Fruit fly (Drosophila melanogaster) whole organism, adult: ENCODE data around the gene CG43813.
A peak's percentile ranks its signal among the peaks of the same experiment; 100 is the strongest.

Experiments
- CG11617 ChIP-seq: fragments of 200-800 bp; sonication (Bioruptor generic); optimal IDR thresholded peaks from 2 replicates; lab custom pipeline; 2017; ENCODE audit warnings: mild to moderate bottlenecking, missing biosample characterization, missing genetic modification reagents, missing genetic modification characterization
- CG12768 ChIP-seq: fragments of 200-800 bp; sonication (Bioruptor generic); optimal IDR thresholded peaks from 2 replicates; lab custom pipeline; 2017; ENCODE audit warnings: missing biosample characterization, missing genetic modification characterization, mild to moderate bottlenecking, moderate library complexity, missing genetic modification reagents
- CG14711 ChIP-seq: fragments of 200-800 bp; sonication (Bioruptor generic); optimal IDR thresholded peaks from 2 replicates; lab custom pipeline; 2018; ENCODE audit warnings: missing biosample characterization, mild to moderate bottlenecking, missing genetic modification characterization, moderate library complexity
- CG1620 ChIP-seq: fragments of 200-800 bp; sonication (Bioruptor generic); optimal IDR thresholded peaks from 2 replicates; lab custom pipeline; 2016; ENCODE audit warnings: missing biosample characterization, missing genetic modification characterization
- CG33017 ChIP-seq: fragments of 200-800 bp; sonication (Bioruptor generic); optimal IDR thresholded peaks from 2 replicates; lab custom pipeline; 2018; ENCODE audit warnings: missing biosample characterization, mild to moderate bottlenecking, missing genetic modification characterization, moderate library complexity
- CG5204 ChIP-seq: fragments of 200-800 bp; sonication (Bioruptor generic); optimal IDR thresholded peaks from 2 replicates; lab custom pipeline; 2016; ENCODE audit warnings: missing biosample characterization, missing genetic modification characterization
- CG7045 ChIP-seq: fragments of 200-800 bp; sonication (Bioruptor generic); optimal IDR thresholded peaks from 2 replicates; lab custom pipeline; 2017; ENCODE audit warnings: missing biosample characterization, mild to moderate bottlenecking, missing genetic modification characterization
- CG7101 ChIP-seq: fragments of 200-800 bp; sonication (Bioruptor generic); optimal IDR thresholded peaks from 2 replicates; lab custom pipeline; 2018; ENCODE audit warnings: missing biosample characterization, mild to moderate bottlenecking, missing genetic modification characterization, moderate library complexity
- Clk ChIP-seq: fragments of 200-800 bp; sonication (Bioruptor generic); optimal IDR thresholded peaks from 2 replicates; lab custom pipeline; 2017; ENCODE audit warnings: missing biosample characterization, missing genetic modification characterization
- Crg-1 ChIP-seq: fragments of 200-800 bp; sonication (Bioruptor generic); optimal IDR thresholded peaks from 2 replicates; lab custom pipeline; 2016; ENCODE audit warnings: missing biosample characterization, missing genetic modification characterization
- Hr96 ChIP-seq: fragments of 200-800 bp; sonication (Bioruptor generic); optimal IDR thresholded peaks from 2 replicates; lab custom pipeline; 2016; ENCODE audit warnings: missing biosample characterization, missing genetic modification characterization
- Mnt ChIP-seq: fragments of 200-800 bp; sonication (Bioruptor generic); optimal IDR thresholded peaks from 2 replicates; lab custom pipeline; 2016; ENCODE audit warnings: missing biosample characterization, mild to moderate bottlenecking, missing genetic modification characterization
- bab1 ChIP-seq: fragments of 200-800 bp; sonication (Bioruptor generic); optimal IDR thresholded peaks from 3 replicates; lab custom pipeline; 2019; ENCODE audit warnings: missing biosample characterization, mild to moderate bottlenecking, missing genetic modification characterization, moderate library complexity
- cic ChIP-seq: fragments of 200-800 bp; sonication (Bioruptor generic); optimal IDR thresholded peaks from 2 replicates; lab custom pipeline; 2017; ENCODE audit warnings: missing biosample characterization, mild to moderate bottlenecking, missing genetic modification characterization, moderate library complexity
- cnc ChIP-seq, 2 experiments: fragments of >200 bp; optimal IDR thresholded peaks; 2 replicates each; lab custom pipeline; 2017
- kay ChIP-seq: fragments of 200-800 bp; sonication (Bioruptor generic); peaks from one replicate; lab custom pipeline; 2016; ENCODE audit warnings: missing biosample characterization, missing genetic modification characterization, borderline replicate concordance
- ovo ChIP-seq: fragments of 200-800 bp; sonication (Bioruptor generic); optimal IDR thresholded peaks from 2 replicates; lab custom pipeline; 2016; ENCODE audit warnings: missing biosample characterization, missing genetic modification characterization
- pad ChIP-seq: fragments of 200-800 bp; sonication (Bioruptor generic); optimal IDR thresholded peaks from 3 replicates; lab custom pipeline; 2017; ENCODE audit warnings: missing biosample characterization, missing genetic modification characterization, mild to moderate bottlenecking, moderate library complexity, missing genetic modification reagents
- tj ChIP-seq: fragments of 200-800 bp; sonication (Bioruptor generic); optimal IDR thresholded peaks from 3 replicates; lab custom pipeline; 2017; ENCODE audit warnings: missing biosample characterization, mild to moderate bottlenecking, missing genetic modification characterization, moderate library complexity
- toe ChIP-seq: fragments of 200-800 bp; sonication (Bioruptor generic); optimal IDR thresholded peaks from 2 replicates; lab custom pipeline; 2016; ENCODE audit warnings: missing biosample characterization, missing genetic modification characterization

CG43813 gene

dm6 chr2L:12348407-12349091 is 4.5 kb upstream of the CG43813 start:
- no peak for TF ChIP-seq bab1 (GFP tag; lab: Kevin White, UChicago)
- peak; percentile 4 for TF ChIP-seq toe (GFP tag; lab: Kevin White, UChicago)
- TF ChIP-seq kay = peak; percentile 72
- peak; percentile 8 for TF ChIP-seq Mnt
- TF ChIP-seq cic (GFP tag; lab: Kevin White, UChicago) = peak; percentile 75
- TF ChIP-seq pad = peak; percentile 66

dm6 chr2L:12347862-12348261 is 3.8 kb upstream of the CG43813 start:
- TF ChIP-seq cic (GFP tag; lab: Kevin White, UChicago) (peak; percentile 58), CG12768 (GFP tag; lab: Kevin White, UChicago) (peak; percentile 16), CG7101 (tag; lab: Kevin White, UChicago) (no peak)

- TF ChIP-seq CG33017 (tag; lab: Kevin White, UChicago) (no peak), Mnt (no peak), Crg-1 (GFP tag; lab: Kevin White, UChicago) (no peak), Hr96 (no peak), Clk (GFP tag; lab: Kevin White, UChicago) (no peak), pad (no peak), kay (no peak), tj (no peak), CG11617 (GFP tag; lab: Kevin White, UChicago) (no peak), ovo (GFP tag; lab: Kevin White, UChicago) (no peak), CG5204 (GFP tag; lab: Kevin White, UChicago) (no peak), bab1 (GFP tag; lab: Kevin White, UChicago) (no peak), CG14711 (tag; lab: Kevin White, UChicago) (no peak), CG12768 (GFP tag; lab: Kevin White, UChicago) (no peak), CG1620 (no peak), CG7101 (tag; lab: Kevin White, UChicago) (no peak), cnc (optimal IDR thresholded peaks at IDR 0.05; lab: Kevin White, UChicago) (no peak), toe (GFP tag; lab: Kevin White, UChicago) (no peak), cic (GFP tag; lab: Kevin White, UChicago) (no peak), CG7045 (GFP tag; lab: Kevin White, UChicago) (no peak)
Observed at dm6 chr2L:12347034-12347433, 3.0 kb upstream of the CG43813 start.

dm6 chr2L:12346163-12346892 is 2.3 kb upstream of the CG43813 start:
- TF ChIP-seq cnc (optimal IDR thresholded peaks at IDR 0.05; lab: Kevin White, UChicago) = no peak

dm6 chr2L:12341705-12342104 is 2.4 kb downstream of the CG43813 start:
- TF ChIP-seq ovo (GFP tag; lab: Kevin White, UChicago) = no peak
- no peak for TF ChIP-seq CG7101 (tag; lab: Kevin White, UChicago)
- TF ChIP-seq CG1620 = no peak
- TF ChIP-seq kay = no peak
- no peak for TF ChIP-seq Crg-1 (GFP tag; lab: Kevin White, UChicago)
- no peak for TF ChIP-seq bab1 (GFP tag; lab: Kevin White, UChicago)
- no peak for TF ChIP-seq Mnt
- TF ChIP-seq CG5204 (GFP tag; lab: Kevin White, UChicago) = no peak
- no peak for TF ChIP-seq CG12768 (GFP tag; lab: Kevin White, UChicago)
- no peak for TF ChIP-seq tj
- no peak for TF ChIP-seq Hr96
- no peak for TF ChIP-seq cic (GFP tag; lab: Kevin White, UChicago)
- no peak for TF ChIP-seq toe (GFP tag; lab: Kevin White, UChicago)
- TF ChIP-seq cnc (optimal IDR thresholded peaks at IDR 0.05; lab: Kevin White, UChicago) = no peak
- TF ChIP-seq CG33017 (tag; lab: Kevin White, UChicago) = no peak
- no peak for TF ChIP-seq CG14711 (tag; lab: Kevin White, UChicago)
- TF ChIP-seq CG11617 (GFP tag; lab: Kevin White, UChicago) = no peak
- no peak for TF ChIP-seq pad
- TF ChIP-seq Clk (GFP tag; lab: Kevin White, UChicago) = no peak
- no peak for TF ChIP-seq CG7045 (GFP tag; lab: Kevin White, UChicago)

dm6 chr2L:12338548-12338947 is 5.5 kb downstream of the CG43813 start, which contains the start of gene CG31862:
Gene CG31862 (plus strand): TSS chr2L:12338848.
- TF ChIP-seq CG5204 (GFP tag; lab: Kevin White, UChicago) (no peak), Clk (GFP tag; lab: Kevin White, UChicago) (no peak), Hr96 (no peak), CG7101 (tag; lab: Kevin White, UChicago) (no peak), CG11617 (GFP tag; lab: Kevin White, UChicago) (no peak), ovo (GFP tag; lab: Kevin White, UChicago) (no peak), CG12768 (GFP tag; lab: Kevin White, UChicago) (no peak), CG33017 (tag; lab: Kevin White, UChicago) (no peak), bab1 (GFP tag; lab: Kevin White, UChicago) (no peak), CG7045 (GFP tag; lab: Kevin White, UChicago) (no peak), cic (GFP tag; lab: Kevin White, UChicago) (no peak), cnc (optimal IDR thresholded peaks at IDR 0.05; lab: Kevin White, UChicago) (no peak), Crg-1 (GFP tag; lab: Kevin White, UChicago) (no peak), Mnt (no peak), tj (no peak), CG1620 (no peak)
